Fruit fly (Drosophila melanogaster) whole organism, embryonic: Measurements from ENCODE around the gene ftz-f1.

Source experiments
- Bteb2 ChIP-seq: fragments of 200-800 bp; sonication (Bioruptor generic); optimal IDR thresholded peaks from 2 replicates; lab custom pipeline; 2016; ENCODE audit warnings: missing biosample characterization, missing genetic modification characterization
- C15 ChIP-seq: fragments of 200-800 bp; sonication (Bioruptor generic); IDR thresholded peaks from 3 replicates; pipeline ENCODE4 v1.3.6; 2022; ENCODE audit warnings: missing biosample characterization, missing genetic modification characterization
- CG10654 ChIP-seq: fragments of 200-800 bp; sonication (Bioruptor generic); optimal IDR thresholded peaks from 2 replicates; lab custom pipeline; 2016; ENCODE audit warnings: missing biosample characterization, missing genetic modification characterization
- CG13775 ChIP-seq: fragments of 200-800 bp; sonication (Bioruptor generic); optimal IDR thresholded peaks from 3 replicates; lab custom pipeline; 2017; ENCODE audit warnings: missing biosample characterization, mild to moderate bottlenecking, missing genetic modification characterization
- CG16863 ChIP-seq: fragments of 200-800 bp; sonication (Bioruptor generic); optimal IDR thresholded peaks from 3 replicates; lab custom pipeline; 2016; ENCODE audit warnings: missing biosample characterization, missing genetic modification characterization
- CG18262 ChIP-seq: fragments of 200-800 bp; optimal IDR thresholded peaks from 3 replicates; lab custom pipeline; 2019; ENCODE audit warnings: missing biosample characterization, mild to moderate bottlenecking, missing genetic modification characterization, moderate library complexity
- CG2129 ChIP-seq: fragments of 200-800 bp; sonication (Bioruptor generic); IDR thresholded peaks from 2 replicates; pipeline ENCODE4 v1.3.6; 2022; ENCODE audit warnings: missing biosample characterization, missing genetic modification characterization; ENCODE audit not compliant: partially characterized antibody
- CG3163 ChIP-seq: fragments of 200-800 bp; sonication (Bioruptor generic); optimal IDR thresholded peaks from 3 replicates; lab custom pipeline; 2016; ENCODE audit warnings: missing biosample characterization, missing genetic modification characterization
- CG42726 ChIP-seq: fragments of 200-800 bp; sonication (Bioruptor generic); IDR thresholded peaks from 2 replicates; pipeline ENCODE4 v1.3.6; 2022; ENCODE audit warnings: missing biosample characterization, missing genetic modification characterization; ENCODE audit not compliant: partially characterized antibody
- CG5953 ChIP-seq: fragments of 200-800 bp; sonication (Bioruptor generic); IDR thresholded peaks from 2 replicates; pipeline ENCODE4 v1.3.6; 2022; ENCODE audit warnings: missing biosample characterization, missing genetic modification characterization
- CG7745 ChIP-seq: fragments of 200-800 bp; sonication (Bioruptor generic); optimal IDR thresholded peaks from 2 replicates; lab custom pipeline; 2018; ENCODE audit warnings: missing biosample characterization, mild to moderate bottlenecking, missing genetic modification characterization, moderate library complexity
- CG7786 ChIP-seq: fragments of 200-800 bp; sonication (Bioruptor generic); optimal IDR thresholded peaks from 2 replicates; lab custom pipeline; 2016; ENCODE audit warnings: missing biosample characterization, missing genetic modification characterization
- CG8944 ChIP-seq: fragments of 200-800 bp; sonication (Bioruptor generic); optimal IDR thresholded peaks from 3 replicates; lab custom pipeline; 2016; ENCODE audit warnings: missing biosample characterization, missing genetic modification characterization
- Camta ChIP-seq: fragments of 200-800 bp; sonication (Bioruptor generic); optimal IDR thresholded peaks from 2 replicates; lab custom pipeline; 2016; ENCODE audit warnings: missing biosample characterization, missing genetic modification characterization
- CkIIα-i1 ChIP-seq: fragments of 200-800 bp; sonication (Bioruptor generic); IDR thresholded peaks from 2 replicates; pipeline ENCODE4 v1.3.6; 2022; ENCODE audit warnings: missing biosample characterization, missing genetic modification characterization
- D ChIP-seq, 2 experiments: fragments of 200-800 bp in 1 of 2; fragments of >200 bp in 1 of 2; sonication (Bioruptor generic) in 1 of 2; optimal IDR thresholded peaks; 2 replicates in 1 of 2; 3 replicates in 1 of 2; lab custom pipeline; 2017; ENCODE audit warnings: mild to moderate bottlenecking in 1 of 2, missing biosample characterization in 1 of 2, missing genetic modification characterization in 1 of 2, missing genetic modification reagents in 1 of 2
- D19B ChIP-seq: fragments of 200-800 bp; sonication (Bioruptor generic); optimal IDR thresholded peaks from 2 replicates; lab custom pipeline; 2017; ENCODE audit warnings: missing biosample characterization, mild to moderate bottlenecking, missing genetic modification characterization
- Dbx ChIP-seq: fragments of 200-800 bp; sonication (Bioruptor generic); IDR thresholded peaks from 3 replicates; pipeline ENCODE4 v1.3.6; 2022; ENCODE audit warnings: missing biosample characterization, missing genetic modification characterization
- Dfd ChIP-seq, 2 experiments: fragments of >200 bp; optimal IDR thresholded peaks; 2 replicates each; lab custom pipeline; 2017; ENCODE audit warnings: missing biosample characterization in 2 of 2, missing genetic modification characterization in 2 of 2
- Doc3 ChIP-seq: fragments of 200-800 bp; sonication (Bioruptor generic); IDR thresholded peaks from 3 replicates; pipeline ENCODE4 v1.3.6; 2022; ENCODE audit warnings: missing biosample characterization, missing genetic modification characterization; ENCODE audit not compliant: partially characterized antibody
- ERR ChIP-seq: fragments of 200-800 bp; sonication (Bioruptor generic); optimal IDR thresholded peaks from 2 replicates; lab custom pipeline; 2016; ENCODE audit warnings: missing biosample characterization, missing genetic modification characterization
- GATAe ChIP-seq: fragments of 200-800 bp; sonication (Bioruptor generic); conservative IDR thresholded peaks from 2 replicates; pipeline ENCODE4 v1.3.6; 2022; ENCODE audit warnings: missing biosample characterization, missing genetic modification characterization
- Gsc ChIP-seq: fragments of 200-800 bp; sonication (Bioruptor generic); IDR thresholded peaks from 2 replicates; pipeline ENCODE4 v1.3.6; 2022; ENCODE audit warnings: missing biosample characterization, missing genetic modification characterization
- Gug ChIP-seq: fragments of 200-800 bp; sonication (Bioruptor generic); IDR thresholded peaks from 4 replicates; pipeline ENCODE4 v1.3.6; 2022; ENCODE audit warnings: missing biosample characterization, missing genetic modification characterization
- HLH54F ChIP-seq: fragments of 200-800 bp; sonication (Bioruptor generic); optimal IDR thresholded peaks from 3 replicates; lab custom pipeline; 2016; ENCODE audit warnings: missing biosample characterization, missing genetic modification characterization
- HLHmδ ChIP-seq: fragments of 200-800 bp; sonication (Bioruptor generic); optimal IDR thresholded peaks from 2 replicates; lab custom pipeline; 2018; ENCODE audit warnings: missing biosample characterization, mild to moderate bottlenecking, missing genetic modification characterization, moderate library complexity
- Hr78 ChIP-seq, 2 experiments: fragments of 200-800 bp in 1 of 2; fragments of >200 bp in 1 of 2; sonication (Bioruptor generic) in 1 of 2; optimal IDR thresholded peaks; 2 replicates each; lab custom pipeline; 2017 to 2019; ENCODE audit warnings: missing biosample characterization in 2 of 2, missing genetic modification characterization in 2 of 2, mild to moderate bottlenecking in 1 of 2, moderate library complexity in 1 of 2
- Max ChIP-seq: fragments of 200-800 bp; sonication (Bioruptor generic); optimal IDR thresholded peaks from 2 replicates; lab custom pipeline; 2016; ENCODE audit warnings: missing biosample characterization, mild to moderate bottlenecking, missing genetic modification characterization
- Nf-YB ChIP-seq: fragments of 200-800 bp; sonication (Bioruptor generic); optimal IDR thresholded peaks from 3 replicates; lab custom pipeline; 2019; ENCODE audit warnings: missing biosample characterization, mild to moderate bottlenecking, missing genetic modification characterization, moderate library complexity
- NfI ChIP-seq: fragments of 200-800 bp; sonication (Bioruptor generic); optimal IDR thresholded peaks from 3 replicates; lab custom pipeline; 2018; ENCODE audit warnings: missing biosample characterization, mild to moderate bottlenecking, missing genetic modification characterization, moderate library complexity
- Opbp ChIP-seq: fragments of 200-800 bp; sonication (Bioruptor generic); IDR thresholded peaks from 3 replicates; pipeline ENCODE4 v1.3.6; 2022; ENCODE audit warnings: missing biosample characterization, missing genetic modification characterization; ENCODE audit not compliant: partially characterized antibody
- Poxn ChIP-seq: fragments of 200-800 bp; sonication (Bioruptor generic); IDR thresholded peaks from 2 replicates; pipeline ENCODE4 v1.3.6; 2022; ENCODE audit warnings: missing biosample characterization, missing genetic modification characterization
- Sin3A ChIP-seq: fragments of >200 bp; optimal IDR thresholded peaks from 2 replicates; lab custom pipeline; 2018
- amos ChIP-seq: fragments of 200-800 bp; sonication (Bioruptor generic); IDR thresholded peaks from 2 replicates; pipeline ENCODE4 v1.3.6; 2022; ENCODE audit warnings: missing biosample characterization, missing genetic modification characterization; ENCODE audit not compliant: partially characterized antibody
- danr ChIP-seq: fragments of 200-800 bp; sonication (Bioruptor generic); IDR thresholded peaks from 2 replicates; pipeline ENCODE4 v1.3.6; 2022; ENCODE audit warnings: missing biosample characterization, missing genetic modification characterization
- eyg ChIP-seq: fragments of 200-800 bp; sonication (Bioruptor generic); optimal IDR thresholded peaks from 3 replicates; lab custom pipeline; 2016; ENCODE audit warnings: missing biosample characterization, missing genetic modification characterization
- fru ChIP-seq: fragments of >200 bp; optimal IDR thresholded peaks from 2 replicates; lab custom pipeline; 2017
- lilli ChIP-seq: fragments of 200-800 bp; sonication (Bioruptor generic); optimal IDR thresholded peaks from 3 replicates; lab custom pipeline; 2016; ENCODE audit warnings: missing biosample characterization, missing genetic modification characterization
- nmo ChIP-seq: fragments of 200-800 bp; sonication (Bioruptor generic); optimal IDR thresholded peaks from 2 replicates; lab custom pipeline; 2018; ENCODE audit warnings: missing biosample characterization, mild to moderate bottlenecking, missing genetic modification characterization, moderate library complexity
- nom ChIP-seq: fragments of 200-800 bp; sonication (Bioruptor generic); optimal IDR thresholded peaks from 2 replicates; lab custom pipeline; 2017; ENCODE audit warnings: missing biosample characterization, missing genetic modification characterization, mild to moderate bottlenecking, moderate library complexity, missing genetic modification reagents
- org-1 ChIP-seq: fragments of 200-800 bp; sonication (Bioruptor generic); optimal IDR thresholded peaks from 2 replicates; lab custom pipeline; 2017; ENCODE audit warnings: missing biosample characterization, missing genetic modification characterization
- prd ChIP-seq, 3 experiments: fragments of >200 bp in 2 of 3; fragments of 200-800 bp in 1 of 3; sonication (Bioruptor generic) in 1 of 3; optimal IDR thresholded peaks in 2 of 3; IDR thresholded peaks in 1 of 3; 2 replicates in 2 of 3; 3 replicates in 1 of 3; pipeline versions ENCODE4 v1.3.6 to Lab custom; 2017 to 2022; ENCODE audit warnings: missing biosample characterization in 1 of 3, missing genetic modification characterization in 1 of 3
- pzg ChIP-seq: fragments of 200-800 bp; sonication (Bioruptor generic); optimal IDR thresholded peaks from 3 replicates; lab custom pipeline; 2018; ENCODE audit warnings: missing biosample characterization, mild to moderate bottlenecking, missing genetic modification characterization, moderate library complexity
- ro ChIP-seq: fragments of 200-800 bp; sonication (Bioruptor generic); IDR thresholded peaks from 2 replicates; pipeline ENCODE4 v1.3.6; 2022; ENCODE audit warnings: missing biosample characterization, missing genetic modification characterization
- sens-2 ChIP-seq: fragments of 200-800 bp; sonication (Bioruptor generic); IDR thresholded peaks from 2 replicates; pipeline ENCODE4 v1.3.6; 2022; ENCODE audit warnings: missing biosample characterization, missing genetic modification characterization
- toy ChIP-seq: fragments of 200-800 bp; sonication (Bioruptor generic); IDR thresholded peaks from 2 replicates; pipeline ENCODE4 v1.3.6; 2022; ENCODE audit warnings: missing biosample characterization, missing genetic modification characterization
- trem ChIP-seq: fragments of 200-800 bp; optimal IDR thresholded peaks from 3 replicates; lab custom pipeline; 2019; ENCODE audit warnings: missing biosample characterization, mild to moderate bottlenecking, missing genetic modification characterization, moderate library complexity
- vvl ChIP-seq: fragments of 200-800 bp; sonication (Bioruptor generic); IDR thresholded peaks from 2 replicates; pipeline ENCODE4 v1.3.6; 2022; ENCODE audit warnings: missing biosample characterization, missing genetic modification characterization
- zfh2 ChIP-seq: fragments of 200-800 bp; sonication (Bioruptor generic); optimal IDR thresholded peaks from 2 replicates; lab custom pipeline; 2016; ENCODE audit warnings: missing biosample characterization, missing genetic modification characterization

Gene ftz-f1

DNA sequence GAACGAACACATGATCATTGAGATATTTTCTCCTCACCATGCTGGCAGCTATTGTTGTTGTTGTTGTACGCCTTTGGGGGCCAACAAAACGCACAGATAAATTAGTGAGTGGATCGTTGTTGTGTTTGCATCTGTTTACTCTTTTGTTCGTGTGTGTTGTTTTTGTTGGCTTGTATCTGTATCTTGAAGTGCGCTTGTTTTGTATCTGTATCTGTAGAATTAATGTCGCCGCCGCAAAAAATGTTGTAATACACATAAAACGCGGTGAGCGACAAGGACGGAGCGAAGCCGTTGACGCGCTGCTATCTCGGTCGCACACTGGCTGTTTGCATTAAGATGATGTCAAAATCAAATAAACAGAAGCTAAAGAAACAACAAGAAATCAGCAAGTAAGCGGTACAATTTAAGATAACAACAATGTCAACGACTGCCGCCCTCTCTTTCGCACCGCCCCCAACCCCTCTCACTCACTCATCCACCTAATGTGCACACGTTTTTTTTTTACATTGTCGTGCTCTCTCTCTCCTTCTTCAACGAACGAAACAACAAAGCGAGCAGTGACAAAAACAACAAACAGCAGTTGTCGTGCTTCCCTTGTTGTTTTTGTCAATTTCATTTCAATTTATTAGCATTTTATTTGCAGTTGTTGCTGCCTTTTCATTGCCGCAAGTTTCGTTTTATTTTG is 13.0 kb upstream of the ftz-f1 start (continued):
- TF ChIP-seq CkIIα-i1 (GFP tag; lab: Robert Waterston, UW), result no peak
- no peak for TF ChIP-seq Doc3 (GFP tag; lab: Robert Waterston, UW)
- no peak for TF ChIP-seq CG2129 (GFP tag; lab: Robert Waterston, UW)
- TF ChIP-seq CG42726 (GFP tag; lab: Robert Waterston, UW), result no peak
- peak; percentile 58 for TF ChIP-seq Max
- TF ChIP-seq CG16863 (GFP tag; lab: Kevin White, UChicago), result peak; percentile 31
- peak; percentile 15 for TF ChIP-seq Nf-YB (GFP tag; lab: Kevin White, UChicago)
- no peak; the same call in 2 of the 3 replicates for TF ChIP-seq Dbx (GFP tag; lab: Robert Waterston, UW)
- TF ChIP-seq pzg (GFP tag; lab: Kevin White, UChicago), result no peak
- no peak for TF ChIP-seq fru (lab: Kevin White, UChicago)
- peak; percentile 19 for TF ChIP-seq CG7786 (GFP tag; lab: Kevin White, UChicago)
- TF ChIP-seq CG8944 (GFP tag; lab: Kevin White, UChicago), result no peak
- TF ChIP-seq C15, result no peak; the same call in 2 of the 3 replicates
- no peak for TF ChIP-seq nmo (GFP tag; lab: Kevin White, UChicago)
- TF ChIP-seq Gsc (GFP tag; lab: Robert Waterston, UW), result no peak
- no peak for TF ChIP-seq D (optimal IDR thresholded peaks at IDR 0.05; lab: Kevin White, UChicago)
- peak; percentile 51 for TF ChIP-seq D (GFP tag; optimal IDR thresholded peaks at IDR 0.05; lab: Kevin White, UChicago)
- peak; percentile 70 for TF ChIP-seq eyg
- TF ChIP-seq amos (GFP tag; lab: Robert Waterston, UW), result no peak
- no peak for TF ChIP-seq toy (GFP tag; lab: Robert Waterston, UW)
- peak; percentile 57 for TF ChIP-seq CG3163 (GFP tag; lab: Kevin White, UChicago)
- peak; percentile 47; the same call in 1 of the 2 replicates for TF ChIP-seq vvl (GFP tag; lab: Robert Waterston, UW)
- no peak for TF ChIP-seq NfI (GFP tag; lab: Kevin White, UChicago)
- TF ChIP-seq D19B (GFP tag; lab: Kevin White, UChicago), result peak; percentile 3
- peak; percentile 92 for TF ChIP-seq GATAe
- no peak for TF ChIP-seq CG7745
- peak; percentile 64 for TF ChIP-seq Camta (GFP tag; lab: Kevin White, UChicago)
- no peak for TF ChIP-seq zfh2
- no peak for TF ChIP-seq danr (GFP tag; lab: Robert Waterston, UW)
- TF ChIP-seq Sin3A (lab: Kevin White, UChicago), result no peak
- no peak for TF ChIP-seq prd (optimal IDR thresholded peaks at IDR 0.05; lab: Kevin White, UChicago)
- no peak for TF ChIP-seq prd (GFP tag; IDR thresholded peaks at IDR 0.05; lab: Robert Waterston, UW)
- TF ChIP-seq sens-2 (GFP tag; lab: Robert Waterston, UW), result no peak
- TF ChIP-seq Opbp (GFP tag; lab: Robert Waterston, UW), result no peak
- TF ChIP-seq HLHmδ (GFP tag; lab: Kevin White, UChicago), result no peak
- TF ChIP-seq ERR (GFP tag; lab: Kevin White, UChicago), result peak; percentile 51
- TF ChIP-seq Bteb2, result peak; percentile 55
- peak; percentile 83 for TF ChIP-seq nom (GFP tag; lab: Kevin White, UChicago)
- peak; percentile 18 for TF ChIP-seq CG10654 (GFP tag; lab: Kevin White, UChicago)
- no peak for TF ChIP-seq ro (GFP tag; lab: Robert Waterston, UW)
- TF ChIP-seq lilli (GFP tag; lab: Kevin White, UChicago), result peak; percentile 10
- TF ChIP-seq HLH54F (GFP tag; lab: Kevin White, UChicago), result peak; percentile 22
- peak; percentile 37 for TF ChIP-seq CG18262 (tag; lab: Kevin White, UChicago)
- no peak for TF ChIP-seq Poxn (GFP tag; lab: Robert Waterston, UW)
- TF ChIP-seq CG13775 (GFP tag; lab: Kevin White, UChicago), result no peak
- TF ChIP-seq trem (tag; lab: Kevin White, UChicago), result peak; percentile 23
- TF ChIP-seq Gug (GFP tag; lab: Robert Waterston, UW), result no peak
- TF ChIP-seq Dfd (GFP tag; optimal IDR thresholded peaks at IDR 0.05; lab: Kevin White, UChicago), result no peak
- peak in 1 of 2 experiments; percentile 19 for TF ChIP-seq Hr78 (GFP tag; optimal IDR thresholded peaks at IDR 0.05; lab: Kevin White, UChicago)
- TF ChIP-seq CG5953 (GFP tag; lab: Robert Waterston, UW), result no peak
- peak; percentile 80 for TF ChIP-seq org-1
